Fruit fly (Drosophila melanogaster): ENCODE measurements around the gene Mis12.

The Mis12 gene

DNA sequence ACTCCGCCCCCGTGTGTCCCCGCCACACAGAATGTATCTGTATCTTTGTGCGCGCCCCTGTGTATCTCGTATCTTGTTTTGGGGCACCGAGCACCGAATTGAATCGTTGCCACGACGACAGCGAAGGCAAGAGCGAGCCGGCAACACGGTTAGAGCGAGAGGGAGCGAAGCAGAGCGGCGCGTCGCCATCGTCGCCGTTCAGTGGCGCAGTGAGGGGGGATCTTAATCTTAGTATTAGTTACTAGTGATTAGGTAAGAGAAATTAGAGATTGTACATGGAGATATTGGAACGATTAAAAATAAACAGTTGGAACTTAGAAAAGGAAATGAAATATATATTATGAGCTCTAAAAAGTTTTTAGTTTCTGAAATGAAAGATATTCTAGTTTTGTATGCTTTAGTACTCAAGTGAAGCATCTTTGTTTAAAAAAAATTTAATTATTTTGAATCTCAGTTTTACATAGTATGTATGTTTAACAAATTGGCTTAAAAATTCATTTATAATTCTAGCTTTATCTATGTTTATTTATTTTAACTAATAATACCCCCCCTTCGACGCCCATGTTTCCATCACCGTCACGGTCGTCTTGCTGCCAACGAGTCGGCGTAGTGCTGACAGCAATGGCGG is 20.2 kb upstream of the Mis12 start:
- peak; percentile 67 for TF ChIP-seq sv (GFP tag; optimal IDR thresholded peaks at IDR 0.05)
- no peak for TF ChIP-seq Rel (GFP tag; optimal IDR thresholded peaks at IDR 0.05)
- TF ChIP-seq Rel (tag; optimal IDR thresholded peaks at IDR 0.05) = no peak
- TF ChIP-seq GATAd (GFP tag; optimal IDR thresholded peaks at IDR 0.05) = no peak
- TF ChIP-seq foxo (GFP tag; optimal IDR thresholded peaks at IDR 0.05) = peak in 1 of 2 experiments; percentile 81
- TF ChIP-seq Sp1 (GFP tag; optimal IDR thresholded peaks at IDR 0.05) = peak; percentile 83
- TF ChIP-seq OdsH (GFP tag; optimal IDR thresholded peaks at IDR 0.05) = peak; percentile 41
- TF ChIP-seq woc (GFP tag; optimal IDR thresholded peaks at IDR 0.05) = peak; percentile 47
- peak; percentile 76 for TF ChIP-seq HLH106 (tag; optimal IDR thresholded peaks at IDR 0.05)
- peak; percentile 68 for TF ChIP-seq h (GFP tag; optimal IDR thresholded peaks at IDR 0.05)
- TF ChIP-seq fru (GFP tag; optimal IDR thresholded peaks at IDR 0.05) = peak; percentile 74
- TF ChIP-seq CG9705 (GFP tag; optimal IDR thresholded peaks at IDR 0.05) = peak; percentile 30
- TF ChIP-seq Mio (GFP tag; optimal IDR thresholded peaks at IDR 0.05) = no peak
- peak; percentile 5 for TF ChIP-seq Hr83 (GFP tag; optimal IDR thresholded peaks at IDR 0.05; ENCODE audit: poor library complexity, severe bottlenecking)
- peak; percentile 59 for TF ChIP-seq rgr (GFP tag; optimal IDR thresholded peaks at IDR 0.05)
- TF ChIP-seq dmrt93B (GFP tag; optimal IDR thresholded peaks at IDR 0.05) = peak; percentile 77
- TF ChIP-seq ey (GFP tag; optimal IDR thresholded peaks at IDR 0.05) = peak; percentile 24
- TF ChIP-seq psq (GFP tag; optimal IDR thresholded peaks at IDR 0.05) = peak; percentile 67
- TF ChIP-seq Dfd (GFP tag; optimal IDR thresholded peaks at IDR 0.05) = peak; percentile 14
- no peak for TF ChIP-seq lola (GFP tag; optimal IDR thresholded peaks at IDR 0.05)

DNA sequence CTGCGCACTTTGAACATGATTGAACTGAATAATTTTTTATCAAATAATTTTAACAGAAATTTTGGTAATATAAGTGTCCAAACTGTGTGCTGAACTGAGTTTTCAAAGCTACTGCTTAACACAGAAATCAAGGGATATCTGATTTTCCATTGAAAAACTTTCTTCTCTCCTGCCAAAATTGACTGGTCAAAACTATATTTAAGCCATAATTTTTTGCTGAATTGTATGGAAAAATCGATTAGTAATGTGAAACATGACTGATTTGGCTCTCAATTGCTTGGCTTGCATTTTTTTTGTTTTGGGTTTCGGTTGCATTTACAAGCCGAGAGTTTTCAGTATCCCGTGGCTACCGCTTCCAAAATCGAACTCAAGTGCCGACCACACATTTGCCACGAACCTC is 15.6 kb upstream of the Mis12 start, which contains the start of the genes CG32388 and CG43439:
CG32388 (minus strand) TSS at position 101 of the 400 bp plus-strand sequence.
CG43439 (minus strand) TSS at position 101 of the 400 bp plus-strand sequence.
- TF ChIP-seq Hr78 (GFP tag; optimal IDR thresholded peaks at IDR 0.05) (no peak), Sp1 (GFP tag; optimal IDR thresholded peaks at IDR 0.05) (no peak), jim (GFP tag; optimal IDR thresholded peaks at IDR 0.05) (no peak), ey (GFP tag; optimal IDR thresholded peaks at IDR 0.05) (no peak), Dfd (GFP tag; optimal IDR thresholded peaks at IDR 0.05) (no peak), sage (GFP tag; optimal IDR thresholded peaks at IDR 0.05) (no peak), HLH106 (tag; optimal IDR thresholded peaks at IDR 0.05) (no peak), Dif (GFP tag; optimal IDR thresholded peaks at IDR 0.05; ENCODE audit: partially characterized antibody) (no peak), sv (GFP tag; optimal IDR thresholded peaks at IDR 0.05) (no peak), foxo (GFP tag; optimal IDR thresholded peaks at IDR 0.05) (no peak)

DNA sequence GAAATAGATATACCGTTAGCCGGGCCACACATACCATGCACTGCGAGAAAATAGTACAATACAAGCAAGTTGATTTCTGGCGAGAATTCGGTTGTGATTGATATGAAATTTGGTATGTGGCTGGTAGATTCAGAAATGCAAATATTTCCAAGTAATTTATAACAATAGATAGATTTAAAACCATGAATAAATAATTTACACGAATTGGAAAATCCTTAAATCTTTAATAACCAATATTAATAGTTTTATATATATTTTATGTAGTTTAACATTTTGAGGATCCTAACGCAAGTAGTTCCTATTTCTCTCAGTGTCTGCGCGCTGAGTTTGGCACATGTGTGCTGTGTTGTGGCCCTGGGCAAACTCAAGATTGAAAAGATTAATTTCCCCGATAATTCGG is 13.0 kb upstream of the Mis12 start:
- peak; percentile 50 for TF ChIP-seq sv (GFP tag; optimal IDR thresholded peaks at IDR 0.05)
- TF ChIP-seq CG32264 (GFP tag; optimal IDR thresholded peaks at IDR 0.05) = no peak

DNA sequence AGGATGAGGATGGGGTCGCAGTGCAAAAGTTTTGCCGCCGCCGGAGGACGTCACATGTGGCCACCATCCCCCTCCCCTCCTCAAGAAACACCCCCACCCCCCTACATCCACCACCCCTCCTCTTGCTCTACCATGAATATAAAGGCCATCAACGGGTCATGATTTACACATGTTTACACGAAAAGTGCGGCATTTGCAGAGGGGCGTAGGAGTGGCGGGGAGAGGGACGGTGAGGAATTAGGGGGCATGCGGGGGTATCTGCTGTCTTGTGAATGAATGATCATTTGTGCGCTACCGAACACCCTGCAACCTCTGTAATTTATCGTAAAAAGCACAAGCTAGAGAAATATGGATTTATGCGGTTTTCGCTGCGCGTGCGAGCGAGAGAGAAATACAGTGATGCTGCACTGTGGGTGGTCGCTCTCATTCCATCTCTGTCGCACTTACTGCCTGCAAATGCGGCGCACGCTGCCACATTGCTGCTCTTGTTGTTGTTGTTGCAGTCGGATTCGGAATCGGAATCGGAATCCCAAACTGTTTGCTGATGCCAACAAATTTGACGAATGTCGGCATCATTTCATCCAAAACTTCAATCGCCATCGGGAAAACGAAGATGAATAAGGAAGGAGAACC is 12.4 kb upstream of the Mis12 start:
- no peak for TF ChIP-seq woc (GFP tag; optimal IDR thresholded peaks at IDR 0.05)
- TF ChIP-seq dl (GFP tag; optimal IDR thresholded peaks at IDR 0.05; ENCODE audit: insufficient read depth in 1 of 2, partially characterized antibody in 2 of 2) = no peak

DNA sequence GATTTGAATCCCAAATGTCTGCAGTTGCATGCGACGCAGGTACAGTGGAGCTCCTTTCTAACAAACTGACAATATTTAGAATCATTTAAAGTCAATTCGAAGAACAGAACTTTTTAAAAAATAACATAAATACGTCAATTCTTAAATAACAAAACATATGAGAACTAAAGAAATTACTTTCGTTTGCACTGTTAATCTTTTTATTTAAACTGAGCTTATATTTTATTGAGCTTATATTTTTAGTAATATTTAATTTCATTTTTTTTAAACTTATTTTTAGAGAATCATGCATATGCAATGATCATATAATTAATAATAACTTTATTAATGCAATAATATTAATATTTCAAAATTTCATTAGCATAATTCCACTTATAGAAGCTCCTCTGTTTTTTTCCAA is 11.7 kb upstream of the Mis12 start:
- TF ChIP-seq Hr83 (GFP tag; optimal IDR thresholded peaks at IDR 0.05; ENCODE audit: poor library complexity, severe bottlenecking) = no peak
- no peak for TF ChIP-seq dmrt93B (GFP tag; optimal IDR thresholded peaks at IDR 0.05)
- TF ChIP-seq fru (GFP tag; optimal IDR thresholded peaks at IDR 0.05) = no peak
- no peak for TF ChIP-seq Myc (optimal IDR thresholded peaks at IDR 0.05)
- TF ChIP-seq Mio (GFP tag; optimal IDR thresholded peaks at IDR 0.05) = no peak
- TF ChIP-seq usp (GFP tag; optimal IDR thresholded peaks at IDR 0.05) = no peak

Data from whole organism, wandering third instar larva.